Fruit fly (Drosophila melanogaster) Kc167 (cell line): ENCODE results near the gene Rint1.

Experiments
- h ChIP-seq: fragments of >200 bp; optimal IDR thresholded peaks from 3 replicates; lab custom pipeline; 2018; ENCODE audit warnings: missing external identifiers
- insv ChIP-seq: fragments of >200 bp; optimal IDR thresholded peaks from 3 replicates; lab custom pipeline; 2018; ENCODE audit warnings: missing external identifiers
- psq ChIP-seq: fragments of >200 bp; optimal IDR thresholded peaks from 2 replicates; lab custom pipeline; 2017; ENCODE audit warnings: missing external identifiers

dm6 chr3L:7319768-7320167, 3.7 kb upstream of the Rint1 start, which contains the start of gene CG8607:
- TF ChIP-seq h (lab: Kevin White, UChicago) = no peak
- no peak for TF ChIP-seq insv (lab: Kevin White, UChicago)
- TF ChIP-seq psq (lab: Kevin White, UChicago) = no peak
